Fruit fly (Drosophila melanogaster) whole organism, embryonic: Measurements from ENCODE around the gene CG17187.

Source experiments
- B-H2 ChIP-seq: fragments of 200-800 bp; sonication (Bioruptor generic); optimal IDR thresholded peaks from 2 replicates; lab custom pipeline; 2018; ENCODE audit warnings: missing biosample characterization, mild to moderate bottlenecking, missing genetic modification characterization
- BEAF-32 ChIP-seq: fragments of 200-800 bp; sonication (Bioruptor generic); optimal IDR thresholded peaks from 3 replicates; lab custom pipeline; 2017; ENCODE audit warnings: missing biosample characterization, missing genetic modification characterization, mild to moderate bottlenecking, moderate library complexity, missing genetic modification reagents
- CG10462 ChIP-seq: fragments of 200-800 bp; sonication (Bioruptor generic); optimal IDR thresholded peaks from 2 replicates; lab custom pipeline; 2016; ENCODE audit warnings: missing biosample characterization, missing genetic modification characterization
- CG11695 ChIP-seq: fragments of 200-800 bp; sonication (Bioruptor generic); IDR thresholded peaks from 3 replicates; pipeline ENCODE4 v1.3.6; 2022; ENCODE audit warnings: missing biosample characterization, missing genetic modification characterization
- CG12155 ChIP-seq: fragments of 200-800 bp; sonication (Bioruptor generic); optimal IDR thresholded peaks from 3 replicates; lab custom pipeline; 2016; ENCODE audit warnings: missing biosample characterization, missing genetic modification characterization
- CG12299 ChIP-seq: fragments of 200-800 bp; sonication (Bioruptor generic); optimal IDR thresholded peaks from 2 replicates; lab custom pipeline; 2018; ENCODE audit warnings: missing biosample characterization, mild to moderate bottlenecking, missing genetic modification characterization
- CG12391 ChIP-seq: fragments of 200-800 bp; sonication (Bioruptor generic); optimal IDR thresholded peaks from 3 replicates; lab custom pipeline; 2018; ENCODE audit warnings: missing biosample characterization, mild to moderate bottlenecking, missing genetic modification characterization, moderate library complexity
- CG12659 ChIP-seq: fragments of 200-800 bp; sonication (Bioruptor generic); optimal IDR thresholded peaks from 3 replicates; lab custom pipeline; 2017; ENCODE audit warnings: mild to moderate bottlenecking, missing biosample characterization, missing genetic modification reagents, missing genetic modification characterization
- CG13424 ChIP-seq: fragments of 200-800 bp; sonication (Bioruptor generic); optimal IDR thresholded peaks from 2 replicates; lab custom pipeline; 2019; ENCODE audit warnings: missing biosample characterization, mild to moderate bottlenecking, missing genetic modification characterization, moderate library complexity
- CG13624 ChIP-seq: fragments of 200-800 bp; sonication (Bioruptor generic); optimal IDR thresholded peaks from 2 replicates; lab custom pipeline; 2016; ENCODE audit warnings: missing biosample characterization, missing genetic modification characterization
- CG15269 ChIP-seq: fragments of 200-800 bp; sonication (Bioruptor generic); optimal IDR thresholded peaks from 2 replicates; lab custom pipeline; 2018; ENCODE audit warnings: missing biosample characterization, mild to moderate bottlenecking, missing genetic modification characterization, moderate library complexity
- CG1603 ChIP-seq: fragments of 200-800 bp; sonication (Bioruptor generic); optimal IDR thresholded peaks from 2 replicates; lab custom pipeline; 2019; ENCODE audit warnings: missing biosample characterization, mild to moderate bottlenecking, missing genetic modification characterization, moderate library complexity
- CG17568 ChIP-seq: fragments of 200-800 bp; sonication (Bioruptor generic); optimal IDR thresholded peaks from 2 replicates; lab custom pipeline; 2018; ENCODE audit warnings: missing biosample characterization, mild to moderate bottlenecking, missing genetic modification characterization, moderate library complexity
- CG3407 ChIP-seq: fragments of 200-800 bp; sonication (Bioruptor generic); optimal IDR thresholded peaks from 2 replicates; lab custom pipeline; 2018; ENCODE audit warnings: missing biosample characterization, mild to moderate bottlenecking, missing genetic modification characterization
- CG34376 ChIP-seq: fragments of 200-800 bp; sonication (Bioruptor generic); optimal IDR thresholded peaks from 2 replicates; lab custom pipeline; 2018; ENCODE audit warnings: missing biosample characterization, mild to moderate bottlenecking, missing genetic modification characterization
- CG34422 ChIP-seq: fragments of 200-800 bp; sonication (Bioruptor generic); IDR thresholded peaks from 3 replicates; pipeline ENCODE4 v1.3.6; 2022; ENCODE audit warnings: missing biosample characterization, missing genetic modification characterization
- CG3726 ChIP-seq: fragments of 200-800 bp; sonication (Bioruptor generic); IDR thresholded peaks from 3 replicates; pipeline ENCODE4, ENCODE4 v1.3.6; 2022; ENCODE audit warnings: missing biosample characterization, missing genetic modification characterization
- CG43689 ChIP-seq: fragments of 200-800 bp; sonication (Bioruptor generic); IDR thresholded peaks from 2 replicates; pipeline ENCODE4 v1.3.6; 2022; ENCODE audit warnings: missing biosample characterization, missing genetic modification characterization
- CG4424 ChIP-seq: fragments of 200-800 bp; sonication (Bioruptor generic); optimal IDR thresholded peaks from 3 replicates; lab custom pipeline; 2016; ENCODE audit warnings: missing biosample characterization, missing genetic modification characterization
- CG4617 ChIP-seq: fragments of 200-800 bp; sonication (Bioruptor generic); optimal IDR thresholded peaks from 3 replicates; lab custom pipeline; 2016; ENCODE audit warnings: missing biosample characterization, missing genetic modification characterization, borderline replicate concordance
- CG6689 ChIP-seq: fragments of 200-800 bp; sonication (Bioruptor generic); IDR thresholded peaks from 2 replicates; pipeline ENCODE4 v1.3.6; 2022; ENCODE audit warnings: missing biosample characterization, missing genetic modification characterization
- CrebB ChIP-seq: fragments of 200-800 bp; sonication (Bioruptor generic); optimal IDR thresholded peaks from 3 replicates; lab custom pipeline; 2018; ENCODE audit warnings: missing biosample characterization, mild to moderate bottlenecking, missing genetic modification characterization
- D ChIP-seq, 2 experiments: fragments of 200-800 bp in 1 of 2; fragments of >200 bp in 1 of 2; sonication (Bioruptor generic) in 1 of 2; optimal IDR thresholded peaks; 2 replicates in 1 of 2; 3 replicates in 1 of 2; lab custom pipeline; 2017; ENCODE audit warnings: mild to moderate bottlenecking in 1 of 2, missing biosample characterization in 1 of 2, missing genetic modification characterization in 1 of 2, missing genetic modification reagents in 1 of 2
- Dbx ChIP-seq: fragments of 200-800 bp; sonication (Bioruptor generic); IDR thresholded peaks from 3 replicates; pipeline ENCODE4 v1.3.6; 2022; ENCODE audit warnings: missing biosample characterization, missing genetic modification characterization
- Dp ChIP-seq: fragments of 200-800 bp; sonication (Bioruptor generic); optimal IDR thresholded peaks from 2 replicates; lab custom pipeline; 2018; ENCODE audit warnings: missing biosample characterization, mild to moderate bottlenecking, missing genetic modification characterization, moderate library complexity
- ERR ChIP-seq: fragments of 200-800 bp; sonication (Bioruptor generic); optimal IDR thresholded peaks from 2 replicates; lab custom pipeline; 2016; ENCODE audit warnings: missing biosample characterization, missing genetic modification characterization
- Gug ChIP-seq: fragments of 200-800 bp; sonication (Bioruptor generic); IDR thresholded peaks from 4 replicates; pipeline ENCODE4 v1.3.6; 2022; ENCODE audit warnings: missing biosample characterization, missing genetic modification characterization
- Kr ChIP-seq: fragments of 200-800 bp; sonication (Bioruptor generic); optimal IDR thresholded peaks from 2 replicates; lab custom pipeline; 2017; ENCODE audit warnings: missing biosample characterization, mild to moderate bottlenecking, missing genetic modification characterization
- MESR4 ChIP-seq: fragments of 200-800 bp; sonication (Bioruptor generic); optimal IDR thresholded peaks from 2 replicates; lab custom pipeline; 2018; ENCODE audit warnings: missing biosample characterization, mild to moderate bottlenecking, missing genetic modification characterization, moderate library complexity
- Nf-YC ChIP-seq: fragments of 200-800 bp; optimal IDR thresholded peaks from 3 replicates; lab custom pipeline; 2019; ENCODE audit warnings: missing biosample characterization, mild to moderate bottlenecking, missing genetic modification characterization, moderate library complexity
- Oaz ChIP-seq: fragments of 200-800 bp; sonication (Bioruptor generic); IDR thresholded peaks from 2 replicates; pipeline ENCODE4 v1.3.6; 2022; ENCODE audit warnings: missing biosample characterization, missing genetic modification characterization
- Rfx ChIP-seq: fragments of 200-800 bp; sonication (Bioruptor generic); IDR thresholded peaks from 2 replicates; pipeline ENCODE4 v1.3.6; 2022; ENCODE audit warnings: missing biosample characterization, missing genetic modification characterization
- ara ChIP-seq: fragments of 200-800 bp; sonication (Bioruptor generic); IDR thresholded peaks from 2 replicates; pipeline ENCODE4 v1.3.6; 2022; ENCODE audit warnings: missing biosample characterization, missing genetic modification characterization
- cad ChIP-seq: fragments of >200 bp; optimal IDR thresholded peaks from 2 replicates; lab custom pipeline; 2017; ENCODE audit warnings: missing biosample characterization, missing genetic modification characterization
- chm ChIP-seq: fragments of 200-800 bp; sonication (Bioruptor generic); IDR thresholded peaks from 2 replicates; pipeline ENCODE4 v1.3.6; 2022; ENCODE audit warnings: missing biosample characterization, missing genetic modification characterization
- dati ChIP-seq: fragments of 200-800 bp; sonication (Bioruptor generic); IDR thresholded peaks from 2 replicates; pipeline ENCODE4 v1.3.6; 2022; ENCODE audit warnings: missing biosample characterization, missing genetic modification characterization
- dmrt99B ChIP-seq: fragments of 200-800 bp; sonication (Bioruptor generic); optimal IDR thresholded peaks from 2 replicates; lab custom pipeline; 2018; ENCODE audit warnings: missing biosample characterization, mild to moderate bottlenecking, missing genetic modification characterization, moderate library complexity
- gcm ChIP-seq: fragments of 200-800 bp; sonication (Bioruptor generic); optimal IDR thresholded peaks from 2 replicates; lab custom pipeline; 2019; ENCODE audit warnings: missing biosample characterization, mild to moderate bottlenecking, missing genetic modification characterization, moderate library complexity
- hth ChIP-seq: fragments of >200 bp; optimal IDR thresholded peaks from 2 replicates; lab custom pipeline; 2017; ENCODE audit warnings: inconsistent platforms
- jing ChIP-seq: fragments of 200-800 bp; sonication (Bioruptor generic); optimal IDR thresholded peaks from 2 replicates; lab custom pipeline; 2018; ENCODE audit warnings: missing biosample characterization, mild to moderate bottlenecking, missing genetic modification characterization
- kni ChIP-seq: fragments of 200-800 bp; sonication (Bioruptor generic); optimal IDR thresholded peaks from 3 replicates; lab custom pipeline; 2017; ENCODE audit warnings: mild to moderate bottlenecking, missing biosample characterization, missing genetic modification reagents, missing genetic modification characterization
- lab ChIP-seq: fragments of 200-800 bp; sonication (Bioruptor generic); optimal IDR thresholded peaks from 3 replicates; lab custom pipeline; 2017; ENCODE audit warnings: missing biosample characterization, missing genetic modification characterization, mild to moderate bottlenecking, moderate library complexity, missing genetic modification reagents
- nmo ChIP-seq: fragments of 200-800 bp; sonication (Bioruptor generic); optimal IDR thresholded peaks from 2 replicates; lab custom pipeline; 2018; ENCODE audit warnings: missing biosample characterization, mild to moderate bottlenecking, missing genetic modification characterization, moderate library complexity
- p53 ChIP-seq: fragments of 200-800 bp; sonication (Bioruptor generic); optimal IDR thresholded peaks from 2 replicates; lab custom pipeline; 2016; ENCODE audit warnings: missing biosample characterization, missing genetic modification characterization
- pfk ChIP-seq: fragments of 200-800 bp; sonication (Bioruptor generic); optimal IDR thresholded peaks from 2 replicates; lab custom pipeline; 2018; ENCODE audit warnings: missing biosample characterization, mild to moderate bottlenecking, missing genetic modification characterization, moderate library complexity
- pros ChIP-seq: fragments of 200-800 bp; sonication (Bioruptor generic); optimal IDR thresholded peaks from 3 replicates; lab custom pipeline; 2019; ENCODE audit warnings: missing biosample characterization, mild to moderate bottlenecking, missing genetic modification characterization, moderate library complexity
- run ChIP-seq: fragments of 200-800 bp; sonication (Bioruptor generic); optimal IDR thresholded peaks from 3 replicates; lab custom pipeline; 2018; ENCODE audit warnings: missing biosample characterization, mild to moderate bottlenecking, missing genetic modification characterization
- sens ChIP-seq: fragments of 200-800 bp; sonication (Bioruptor generic); peaks from one replicate; lab custom pipeline; 2016; ENCODE audit warnings: missing biosample characterization, missing genetic modification characterization
- sima ChIP-seq: fragments of 200-800 bp; sonication (Bioruptor generic); optimal IDR thresholded peaks from 2 replicates; lab custom pipeline; 2016; ENCODE audit warnings: missing biosample characterization, missing genetic modification characterization
- sr ChIP-seq: fragments of 200-800 bp; sonication (Bioruptor generic); IDR thresholded peaks from 3 replicates; pipeline ENCODE4 v1.3.6; 2022; ENCODE audit warnings: missing biosample characterization, missing genetic modification characterization
- stc ChIP-seq: fragments of 200-800 bp; sonication (Bioruptor generic); IDR thresholded peaks from 2 replicates; pipeline ENCODE4 v1.3.6; 2022; ENCODE audit warnings: missing biosample characterization, missing genetic modification characterization
- vvl ChIP-seq: fragments of 200-800 bp; sonication (Bioruptor generic); IDR thresholded peaks from 2 replicates; pipeline ENCODE4 v1.3.6; 2022; ENCODE audit warnings: missing biosample characterization, missing genetic modification characterization

CG17187 gene

dm6 chr3R:11236041-11236440 lies 4.4 kb upstream of the CG17187 start, which contains the start of gene CG31441 (continued):
- TF ChIP-seq jing (GFP tag; lab: Kevin White, UChicago) (no peak), CG3726 (GFP tag; lab: Robert Waterston, UW) (no peak), pfk (GFP tag; lab: Kevin White, UChicago) (peak; percentile 19), CG6689 (GFP tag; lab: Robert Waterston, UW) (no peak), ERR (GFP tag; lab: Kevin White, UChicago) (no peak), CG11695 (GFP tag; lab: Robert Waterston, UW) (no peak), CG12659 (GFP tag; lab: Kevin White, UChicago) (peak; percentile 7), p53 (GFP tag; lab: Kevin White, UChicago) (no peak), CG34376 (GFP tag; lab: Kevin White, UChicago) (no peak), pros (GFP tag; lab: Kevin White, UChicago) (no peak), Dbx (GFP tag; lab: Robert Waterston, UW) (no peak), MESR4 (GFP tag; lab: Kevin White, UChicago) (peak; percentile 18), nmo (GFP tag; lab: Kevin White, UChicago) (no peak), kni (no peak), stc (no peak), Rfx (GFP tag; lab: Robert Waterston, UW) (no peak), CG13424 (tag; lab: Kevin White, UChicago) (no peak), CG34422 (GFP tag; lab: Robert Waterston, UW) (no peak; the same call in 2 of the 3 replicates), run (tag; lab: Kevin White, UChicago) (no peak), Kr (GFP tag; lab: Kevin White, UChicago) (no peak), Gug (GFP tag; lab: Robert Waterston, UW) (no peak), CG12299 (tag; lab: Kevin White, UChicago) (no peak), dati (GFP tag; lab: Robert Waterston, UW) (no peak), vvl (GFP tag; lab: Robert Waterston, UW) (0 out of 2 replicates have a peak, but pooled peaks have one; percentile 10), Dp (peak; percentile 69), CG12155 (GFP tag; lab: Kevin White, UChicago) (no peak), CrebB (tag; lab: Kevin White, UChicago) (no peak), CG10462 (GFP tag; lab: Kevin White, UChicago) (no peak), CG15269 (tag; lab: Kevin White, UChicago) (no peak), CG17568 (no peak), chm (no peak), BEAF-32 (peak; percentile 65), sima (no peak), ara (no peak), CG1603 (tag; lab: Kevin White, UChicago) (peak; percentile 34), dmrt99B (tag; lab: Kevin White, UChicago) (no peak), Nf-YC (tag; lab: Kevin White, UChicago) (no peak), D (optimal IDR thresholded peaks at IDR 0.05; lab: Kevin White, UChicago) (no peak), D (GFP tag; optimal IDR thresholded peaks at IDR 0.05; lab: Kevin White, UChicago) (no peak), CG4424 (GFP tag; lab: Kevin White, UChicago) (no peak), sens (peak; percentile 83), sr (no peak), CG4617 (GFP tag; lab: Kevin White, UChicago) (peak; percentile 37), Oaz (GFP tag; lab: Robert Waterston, UW) (no peak), CG13624 (GFP tag; lab: Kevin White, UChicago) (no peak), gcm (no peak), CG12391 (tag; lab: Kevin White, UChicago) (no peak), hth (lab: Kevin White, UChicago) (no peak), lab (GFP tag; lab: Kevin White, UChicago) (no peak), CG3407 (GFP tag; lab: Kevin White, UChicago) (no peak), CG43689 (GFP tag; lab: Robert Waterston, UW) (no peak), cad (no peak), B-H2 (GFP tag; lab: Kevin White, UChicago) (peak; percentile 26)
